Fruit fly (Drosophila melanogaster) whole organism, embryonic: ENCODE data around the gene nAChRbeta1.

Experiments used
- ATbp ChIP-seq: fragments of 200-800 bp; sonication (Bioruptor generic); optimal IDR thresholded peaks from 2 replicates; lab custom pipeline; 2017; ENCODE audit warnings: missing biosample characterization, mild to moderate bottlenecking, missing genetic modification characterization, missing genetic modification reagents
- Adf1 ChIP-seq: fragments of 200-800 bp; sonication (Bioruptor generic); IDR thresholded peaks from 2 replicates; pipeline ENCODE4 v1.3.6; 2022; ENCODE audit warnings: missing biosample characterization, missing genetic modification characterization
- Antp ChIP-seq: fragments of 200-800 bp; sonication (Bioruptor generic); optimal IDR thresholded peaks from 3 replicates; lab custom pipeline; 2016; ENCODE audit warnings: missing biosample characterization, missing genetic modification characterization
- Bgb ChIP-seq: fragments of 200-800 bp; sonication (Bioruptor generic); IDR thresholded peaks from 2 replicates; pipeline ENCODE4 v1.3.6; 2022; ENCODE audit warnings: missing biosample characterization, missing genetic modification characterization; ENCODE audit not compliant: partially characterized antibody
- C15 ChIP-seq: fragments of 200-800 bp; sonication (Bioruptor generic); IDR thresholded peaks from 3 replicates; pipeline ENCODE4 v1.3.6; 2022; ENCODE audit warnings: missing biosample characterization, missing genetic modification characterization
- CG14014 ChIP-seq: fragments of 200-800 bp; sonication (Bioruptor generic); IDR thresholded peaks from 2 replicates; pipeline ENCODE4 v1.3.6; 2022; ENCODE audit warnings: missing biosample characterization, missing genetic modification characterization
- CG15601 ChIP-seq: fragments of 200-800 bp; sonication (Bioruptor generic); optimal IDR thresholded peaks from 3 replicates; lab custom pipeline; 2019; ENCODE audit warnings: missing biosample characterization, mild to moderate bottlenecking, missing genetic modification characterization, moderate library complexity
- CG16779 ChIP-seq: fragments of 200-800 bp; sonication (Bioruptor generic); IDR thresholded peaks from 2 replicates; pipeline ENCODE4 v1.3.6; 2022; ENCODE audit warnings: missing biosample characterization, missing genetic modification characterization
- CG17385 ChIP-seq: fragments of 200-800 bp; sonication (Bioruptor generic); optimal IDR thresholded peaks from 3 replicates; lab custom pipeline; 2018; ENCODE audit warnings: missing biosample characterization, mild to moderate bottlenecking, missing genetic modification characterization
- CG18011 ChIP-seq: fragments of 200-800 bp; sonication (Bioruptor generic); optimal IDR thresholded peaks from 2 replicates; lab custom pipeline; 2017; ENCODE audit warnings: missing biosample characterization, missing genetic modification characterization, mild to moderate bottlenecking, moderate library complexity, missing genotype
- CG18476 ChIP-seq: fragments of 200-800 bp; sonication (Bioruptor generic); optimal IDR thresholded peaks from 2 replicates; lab custom pipeline; 2016; ENCODE audit warnings: missing biosample characterization, mild to moderate bottlenecking, missing genetic modification characterization
- CG18599 ChIP-seq: fragments of 200-800 bp; sonication (Bioruptor generic); optimal IDR thresholded peaks from 3 replicates; lab custom pipeline; 2017; ENCODE audit warnings: missing biosample characterization, missing genetic modification characterization, mild to moderate bottlenecking, moderate library complexity, missing genetic modification reagents
- CG3065 ChIP-seq: fragments of 200-800 bp; sonication (Bioruptor generic); optimal IDR thresholded peaks from 2 replicates; lab custom pipeline; 2016; ENCODE audit warnings: missing biosample characterization, missing genetic modification characterization
- CG32532 ChIP-seq: fragments of 200-800 bp; sonication (Bioruptor generic); IDR thresholded peaks from 2 replicates; pipeline ENCODE4 v1.3.6; 2022; ENCODE audit warnings: missing biosample characterization, missing genetic modification characterization
- CG3281 ChIP-seq: fragments of 200-800 bp; sonication (Bioruptor generic); optimal IDR thresholded peaks from 3 replicates; lab custom pipeline; 2017; ENCODE audit warnings: missing biosample characterization, mild to moderate bottlenecking, missing genetic modification characterization
- CG33557 ChIP-seq: fragments of 200-800 bp; sonication (Bioruptor generic); optimal IDR thresholded peaks from 2 replicates; lab custom pipeline; 2019; ENCODE audit warnings: missing biosample characterization, mild to moderate bottlenecking, missing genetic modification characterization, moderate library complexity
- CG34376 ChIP-seq: fragments of 200-800 bp; sonication (Bioruptor generic); optimal IDR thresholded peaks from 2 replicates; lab custom pipeline; 2018; ENCODE audit warnings: missing biosample characterization, mild to moderate bottlenecking, missing genetic modification characterization
- CG4360 ChIP-seq: fragments of 200-800 bp; sonication (Bioruptor generic); IDR thresholded peaks from 2 replicates; pipeline ENCODE4 v1.3.6; 2022; ENCODE audit warnings: missing biosample characterization, missing genetic modification characterization
- CG6813 ChIP-seq: fragments of 200-800 bp; sonication (Bioruptor generic); optimal IDR thresholded peaks from 2 replicates; lab custom pipeline; 2017; ENCODE audit warnings: missing biosample characterization, missing genetic modification characterization, mild to moderate bottlenecking, moderate library complexity, missing genetic modification reagents
- CG8290 ChIP-seq, 3 experiments: fragments of 200-800 bp; sonication (Bioruptor generic); optimal IDR thresholded peaks; 2 replicates each; lab custom pipeline; 2016 to 2019; ENCODE audit warnings: missing biosample characterization in 3 of 3, missing genetic modification characterization in 3 of 3, mild to moderate bottlenecking in 2 of 3, moderate library complexity in 1 of 3
- CG8388 ChIP-seq: fragments of 200-800 bp; sonication (Bioruptor generic); optimal IDR thresholded peaks from 2 replicates; lab custom pipeline; 2019; ENCODE audit warnings: missing biosample characterization, mild to moderate bottlenecking, missing genetic modification characterization, moderate library complexity
- CG8478 ChIP-seq: fragments of >200 bp; optimal IDR thresholded peaks from 2 replicates; lab custom pipeline; 2018
- CG9727 ChIP-seq: fragments of 200-800 bp; sonication (Bioruptor generic); optimal IDR thresholded peaks from 3 replicates; lab custom pipeline; 2017; ENCODE audit warnings: missing biosample characterization, mild to moderate bottlenecking, missing genetic modification characterization
- CTCF ChIP-seq: fragments of 200-800 bp; sonication (Bioruptor generic); optimal IDR thresholded peaks from 2 replicates; lab custom pipeline; 2017; ENCODE audit warnings: missing biosample characterization, mild to moderate bottlenecking, missing genetic modification characterization, moderate library complexity
- Eip74EF ChIP-seq, 2 experiments: fragments of 200-800 bp in 1 of 2; fragments of >200 bp in 1 of 2; sonication (Bioruptor generic) in 1 of 2; optimal IDR thresholded peaks; 2 replicates each; lab custom pipeline; 2017 to 2019; ENCODE audit warnings: missing biosample characterization in 2 of 2, missing genetic modification characterization in 2 of 2, mild to moderate bottlenecking in 1 of 2, moderate library complexity in 1 of 2
- Fer1 ChIP-seq: fragments of 200-800 bp; sonication (Bioruptor generic); optimal IDR thresholded peaks from 2 replicates; lab custom pipeline; 2017; ENCODE audit warnings: missing biosample characterization, mild to moderate bottlenecking, missing genetic modification characterization
- HHEX ChIP-seq: fragments of 200-800 bp; sonication (Bioruptor generic); optimal IDR thresholded peaks from 3 replicates; lab custom pipeline; 2017; ENCODE audit warnings: missing biosample characterization, mild to moderate bottlenecking, missing genetic modification characterization, missing genetic modification reagents
- HLH4C ChIP-seq: fragments of 200-800 bp; sonication (Bioruptor generic); IDR thresholded peaks from 3 replicates; pipeline ENCODE4 v1.3.6; 2022; ENCODE audit warnings: missing biosample characterization, missing genetic modification characterization; ENCODE audit not compliant: partially characterized antibody
- Hr51 ChIP-seq, 2 experiments: fragments of 200-800 bp; sonication (Bioruptor generic); optimal IDR thresholded peaks; 2 replicates in 1 of 2; 3 replicates in 1 of 2; lab custom pipeline; 2016 to 2018; ENCODE audit warnings: missing biosample characterization in 2 of 2, missing genetic modification characterization in 2 of 2, mild to moderate bottlenecking in 1 of 2, moderate library complexity in 1 of 2
- Lhr ChIP-seq: fragments of 200-800 bp; sonication (Bioruptor generic); optimal IDR thresholded peaks from 3 replicates; lab custom pipeline; 2017; ENCODE audit warnings: mild to moderate bottlenecking, missing biosample characterization, missing genetic modification reagents, missing genetic modification characterization
- Med ChIP-seq: fragments of 200-800 bp; sonication (Bioruptor generic); peaks from one replicate; lab custom pipeline; 2016; ENCODE audit warnings: missing biosample characterization, missing genetic modification characterization, mild to moderate bottlenecking, inconsistent platforms, moderate library complexity
- Opbp ChIP-seq: fragments of 200-800 bp; sonication (Bioruptor generic); IDR thresholded peaks from 3 replicates; pipeline ENCODE4 v1.3.6; 2022; ENCODE audit warnings: missing biosample characterization, missing genetic modification characterization; ENCODE audit not compliant: partially characterized antibody
- cg ChIP-seq: fragments of 200-800 bp; sonication (Bioruptor generic); optimal IDR thresholded peaks from 3 replicates; lab custom pipeline; 2019; ENCODE audit warnings: missing biosample characterization, mild to moderate bottlenecking, missing genetic modification characterization, moderate library complexity
- chn ChIP-seq: fragments of 200-800 bp; sonication (Bioruptor generic); optimal IDR thresholded peaks from 2 replicates; lab custom pipeline; 2016; ENCODE audit warnings: missing biosample characterization, missing genetic modification characterization
- crc ChIP-seq: fragments of 200-800 bp; sonication (Bioruptor generic); optimal IDR thresholded peaks from 2 replicates; lab custom pipeline; 2016; ENCODE audit warnings: missing biosample characterization, missing genetic modification characterization
- disco-r ChIP-seq: fragments of 200-800 bp; sonication (Bioruptor generic); optimal IDR thresholded peaks from 2 replicates; lab custom pipeline; 2016; ENCODE audit warnings: missing biosample characterization, missing genetic modification characterization
- dmrt99B ChIP-seq: fragments of 200-800 bp; sonication (Bioruptor generic); optimal IDR thresholded peaks from 2 replicates; lab custom pipeline; 2018; ENCODE audit warnings: missing biosample characterization, mild to moderate bottlenecking, missing genetic modification characterization, moderate library complexity
- gfzf ChIP-seq: fragments of 200-800 bp; sonication (Bioruptor generic); optimal IDR thresholded peaks from 2 replicates; lab custom pipeline; 2016; ENCODE audit warnings: missing biosample characterization, mild to moderate bottlenecking, missing genetic modification characterization, moderate library complexity
- hkb ChIP-seq, 2 experiments: fragments of 200-800 bp in 1 of 2; fragments of >200 bp in 1 of 2; sonication (Bioruptor generic) in 1 of 2; IDR thresholded peaks in 1 of 2; optimal IDR thresholded peaks in 1 of 2; 2 replicates each; pipeline versions ENCODE4 v1.3.6 to Lab custom; 2017 to 2022; ENCODE audit warnings: missing biosample characterization in 1 of 2, missing genetic modification characterization in 1 of 2
- nerfin-1 ChIP-seq: fragments of 200-800 bp; sonication (Bioruptor generic); optimal IDR thresholded peaks from 3 replicates; lab custom pipeline; 2019; ENCODE audit warnings: missing biosample characterization, mild to moderate bottlenecking, missing genetic modification characterization, moderate library complexity
- otp ChIP-seq: fragments of 200-800 bp; sonication (Bioruptor generic); IDR thresholded peaks from 3 replicates; pipeline ENCODE4, ENCODE4 v1.3.6; 2022; ENCODE audit warnings: missing biosample characterization, missing genetic modification characterization
- pita ChIP-seq: fragments of 200-800 bp; sonication (Bioruptor generic); optimal IDR thresholded peaks from 2 replicates; lab custom pipeline; 2017; ENCODE audit warnings: missing biosample characterization, mild to moderate bottlenecking, missing genetic modification characterization
- slbo ChIP-seq: fragments of 200-800 bp; sonication (Bioruptor generic); IDR thresholded peaks from 2 replicates; pipeline ENCODE4 v1.3.6; 2022; ENCODE audit warnings: missing biosample characterization, missing genetic modification characterization
- sr ChIP-seq: fragments of 200-800 bp; sonication (Bioruptor generic); IDR thresholded peaks from 3 replicates; pipeline ENCODE4 v1.3.6; 2022; ENCODE audit warnings: missing biosample characterization, missing genetic modification characterization
- trem ChIP-seq: fragments of 200-800 bp; optimal IDR thresholded peaks from 3 replicates; lab custom pipeline; 2019; ENCODE audit warnings: missing biosample characterization, mild to moderate bottlenecking, missing genetic modification characterization, moderate library complexity
- ttk ChIP-seq: fragments of 200-800 bp; sonication (Bioruptor generic); IDR thresholded peaks from 2 replicates; pipeline ENCODE4 v2.1.2; 2022; ENCODE audit warnings: missing biosample characterization, missing genetic modification characterization
- zen ChIP-seq: fragments of 200-800 bp; sonication (Bioruptor generic); optimal IDR thresholded peaks from 3 replicates; lab custom pipeline; 2018; ENCODE audit warnings: missing biosample characterization, mild to moderate bottlenecking, missing genetic modification characterization, moderate library complexity
- zen2 ChIP-seq: fragments of 200-800 bp; sonication (Bioruptor generic); IDR thresholded peaks from 3 replicates; pipeline ENCODE4 v1.3.6; 2022; ENCODE audit warnings: missing biosample characterization, missing genetic modification characterization; ENCODE audit not compliant: partially characterized antibody

The nAChRbeta1 gene

dm6 chr3L:4380231-4380645 lies 48.9 kb upstream of the nAChRbeta1 start, which contains the start of gene DopEcR (continued):
- 0 out of 3 replicates have a peak, but pooled peaks have one; percentile 15 for TF ChIP-seq otp (GFP tag; lab: Robert Waterston, UW)
- peak; percentile 85 for TF ChIP-seq CG16779 (GFP tag; lab: Robert Waterston, UW)
- peak; percentile 22 for TF ChIP-seq dmrt99B (tag; lab: Kevin White, UChicago)
- TF ChIP-seq ATbp (GFP tag; lab: Kevin White, UChicago): peak; percentile 10
- no peak for TF ChIP-seq HLH4C (GFP tag; lab: Robert Waterston, UW)
- no peak for TF ChIP-seq crc
- no peak for TF ChIP-seq chn (GFP tag; lab: Kevin White, UChicago)
- peak; percentile 16; the same call in 1 of the 2 replicates for TF ChIP-seq CG14014 (GFP tag; lab: Robert Waterston, UW)
- TF ChIP-seq CG8290 (GFP tag; optimal IDR thresholded peaks at IDR 0.05; lab: Kevin White, UChicago): no peak
- peak in 1 of 2 experiments; percentile 22 for TF ChIP-seq CG8290 (tag; optimal IDR thresholded peaks at IDR 0.05; lab: Kevin White, UChicago)
- TF ChIP-seq CG18011: no peak
- peak; percentile 20; the same call in 1 of the 2 replicates for TF ChIP-seq Bgb (GFP tag; lab: Robert Waterston, UW)
- no peak for TF ChIP-seq CG8478 (lab: Kevin White, UChicago)
- peak; percentile 84 for TF ChIP-seq CG4360
- no peak for TF ChIP-seq CG3281
- TF ChIP-seq Opbp (GFP tag; lab: Robert Waterston, UW): peak; percentile 43; the same call in 1 of the 3 replicates
- peak; percentile 60 for TF ChIP-seq nerfin-1
- peak; percentile 16 for TF ChIP-seq HHEX
- TF ChIP-seq CG34376 (GFP tag; lab: Kevin White, UChicago): peak; percentile 31
- no peak for TF ChIP-seq CG3065 (GFP tag; lab: Kevin White, UChicago)
- TF ChIP-seq pita (GFP tag; lab: Kevin White, UChicago): no peak
- no peak for TF ChIP-seq hkb (optimal IDR thresholded peaks at IDR 0.05; lab: Kevin White, UChicago)
- TF ChIP-seq hkb (GFP tag; IDR thresholded peaks at IDR 0.05; lab: Robert Waterston, UW): peak; percentile 52
- TF ChIP-seq CG33557 (GFP tag; lab: Kevin White, UChicago): peak; percentile 3
- peak; percentile 34 for TF ChIP-seq Lhr (GFP tag; lab: Kevin White, UChicago)
- peak; percentile 70 for TF ChIP-seq CTCF (GFP tag; lab: Kevin White, UChicago)
- peak; percentile 19 for TF ChIP-seq CG17385 (GFP tag; lab: Kevin White, UChicago)
- peak; percentile 22; the same call in 1 of the 2 replicates for TF ChIP-seq slbo
- TF ChIP-seq Fer1 (GFP tag; lab: Kevin White, UChicago): peak; percentile 43
- peak; percentile 58 for TF ChIP-seq Med
- no peak for TF ChIP-seq zen (tag; lab: Kevin White, UChicago)
- no peak for TF ChIP-seq gfzf (GFP tag; lab: Kevin White, UChicago)
- peak; percentile 22 for TF ChIP-seq CG6813 (GFP tag; lab: Kevin White, UChicago)
- no peak for TF ChIP-seq CG18476 (GFP tag; lab: Kevin White, UChicago)
- TF ChIP-seq CG18599 (GFP tag; lab: Kevin White, UChicago): peak; percentile 40
- peak in 1 of 2 experiments; percentile 41 for TF ChIP-seq Eip74EF (GFP tag; optimal IDR thresholded peaks at IDR 0.05; lab: Kevin White, UChicago)
- 0 out of 3 replicates have a peak, but pooled peaks have one; percentile 22 for TF ChIP-seq sr (GFP tag; lab: Robert Waterston, UW)
- TF ChIP-seq Hr51 (GFP tag; optimal IDR thresholded peaks at IDR 0.05; lab: Kevin White, UChicago): no peak
- peak; percentile 52; the same call in 2 of the 3 replicates for TF ChIP-seq zen2 (GFP tag; lab: Robert Waterston, UW)
- TF ChIP-seq CG9727 (GFP tag; lab: Kevin White, UChicago): no peak
- TF ChIP-seq C15 (GFP tag; lab: Robert Waterston, UW): no peak
- no peak for TF ChIP-seq Antp
- peak; percentile 52; the same call in 1 of the 2 replicates for TF ChIP-seq Adf1 (GFP tag; lab: Robert Waterston, UW)
- TF ChIP-seq CG15601 (tag; lab: Kevin White, UChicago): peak; percentile 18
- TF ChIP-seq cg (GFP tag; lab: Kevin White, UChicago): peak; percentile 82
- TF ChIP-seq CG32532 (GFP tag; lab: Robert Waterston, UW): 0 out of 2 replicates have a peak, but pooled peaks have one; percentile 42
- TF ChIP-seq trem: peak; percentile 23
- TF ChIP-seq ttk (GFP tag; lab: Robert Waterston, UW): no peak
- TF ChIP-seq CG8388 (GFP tag; lab: Kevin White, UChicago): peak; percentile 50
- TF ChIP-seq disco-r (GFP tag; lab: Kevin White, UChicago): no peak
